Worm (Caenorhabditis elegans): Measurements from ENCODE around the gene him-5.
A peak's percentile ranks its signal among the peaks of the same experiment; 100 is the strongest.

Gene him-5

ce11 chrV:14120674-14121073, 30.4 kb downstream of the him-5 start:
- TF ChIP-seq pros-1 (tag; optimal IDR thresholded peaks at IDR 0.05), result no peak
- TF ChIP-seq gmeb-2 (tag; optimal IDR thresholded peaks at IDR 0.05), result no peak
- TF ChIP-seq pha-4 (tag; optimal IDR thresholded peaks at IDR 0.05), result no peak
- TF ChIP-seq pha-2 (tag; optimal IDR thresholded peaks at IDR 0.05), result no peak
- no peak for TF ChIP-seq pat-9 (tag; optimal IDR thresholded peaks at IDR 0.05)
- TF ChIP-seq ceh-6 (GFP tag; optimal IDR thresholded peaks at IDR 0.05), result no peak
- no peak for TF ChIP-seq lim-6 (tag; optimal IDR thresholded peaks at IDR 0.05)
- no peak for TF ChIP-seq nhr-11 (tag; optimal IDR thresholded peaks at IDR 0.05)

ce11 chrV:14123176-14123575, 33.0 kb downstream of the him-5 start:
- TF ChIP-seq npax-4 (tag; optimal IDR thresholded peaks at IDR 0.05), result no peak

ce11 chrV:14126341-14126924, 36.2 kb downstream of the him-5 start:
- TF ChIP-seq mec-3 (tag; optimal IDR thresholded peaks at IDR 0.05; ENCODE audit: borderline replicate concordance) (no peak), npax-4 (tag; optimal IDR thresholded peaks at IDR 0.05) (no peak), hlh-6 (tag; optimal IDR thresholded peaks at IDR 0.05) (peak; percentile 9), hlh-15 (tag; optimal IDR thresholded peaks at IDR 0.05) (no peak), ceh-22 (tag; optimal IDR thresholded peaks at IDR 0.05) (no peak), ceh-18 (tag; optimal IDR thresholded peaks at IDR 0.05) (no peak), ama-1 (optimal IDR thresholded peaks at IDR 0.05) (no peak), elt-4 (tag; optimal IDR thresholded peaks at IDR 0.05) (no peak), unc-42 (tag; optimal IDR thresholded peaks at IDR 0.05) (peak; percentile 77), C38D4.7 (GFP tag; optimal IDR thresholded peaks at IDR 0.05) (no peak), hlh-13 (GFP tag; optimal IDR thresholded peaks at IDR 0.05) (no peak), ref-2 (tag; optimal IDR thresholded peaks at IDR 0.05) (no peak)

ce11 chrV:14127834-14128233, 37.6 kb downstream of the him-5 start:
- no peak for TF ChIP-seq tbx-7 (tag; optimal IDR thresholded peaks at IDR 0.05)
- peak; percentile 69 for TF ChIP-seq unc-42 (tag; optimal IDR thresholded peaks at IDR 0.05)
- TF ChIP-seq fkh-10 (GFP tag; optimal IDR thresholded peaks at IDR 0.05), result no peak
- TF ChIP-seq ref-2 (tag; optimal IDR thresholded peaks at IDR 0.05), result no peak

ce11 chrV:14128858-14129257, 38.6 kb downstream of the him-5 start:
- TF ChIP-seq fkh-6 (tag; optimal IDR thresholded peaks at IDR 0.05), result no peak

- TF ChIP-seq pax-1 (tag; optimal IDR thresholded peaks at IDR 0.05) (no peak), hlh-30 (tag; optimal IDR thresholded peaks at IDR 0.05; ENCODE audit: insufficient read depth) (no peak), ceh-6 (GFP tag; optimal IDR thresholded peaks at IDR 0.05) (no peak), gmeb-2 (tag; optimal IDR thresholded peaks at IDR 0.05) (no peak), ttx-3 (tag; optimal IDR thresholded peaks at IDR 0.05) (peak; percentile 11), pat-9 (tag; optimal IDR thresholded peaks at IDR 0.05) (no peak), nhr-11 (tag; optimal IDR thresholded peaks at IDR 0.05) (no peak), dmd-4 (tag; optimal IDR thresholded peaks at IDR 0.05; ENCODE audit: borderline replicate concordance) (no peak), unc-42 (tag; optimal IDR thresholded peaks at IDR 0.05) (peak; percentile 72), ceh-30 (tag; optimal IDR thresholded peaks at IDR 0.05) (no peak)
Observed at ce11 chrV:14130226-14130625, 40.0 kb downstream of the him-5 start.

- TF ChIP-seq fax-1 (tag; optimal IDR thresholded peaks at IDR 0.05) (no peak), ceh-48 (tag; optimal IDR thresholded peaks at IDR 0.05) (peak; percentile 38), unc-55 (GFP tag; optimal IDR thresholded peaks at IDR 0.05) (no peak), nfya-1 (tag; optimal IDR thresholded peaks at IDR 0.05) (peak; percentile 4), zip-5 (tag; optimal IDR thresholded peaks at IDR 0.05) (peak; percentile 2), tbx-2 (tag; optimal IDR thresholded peaks at IDR 0.05) (peak; percentile 10), odd-2 (tag; optimal IDR thresholded peaks at IDR 0.05) (no peak), hlh-6 (tag; optimal IDR thresholded peaks at IDR 0.05) (no peak), C08G9.2 (tag; optimal IDR thresholded peaks at IDR 0.05) (peak; percentile 16)
Observed at ce11 chrV:14133002-14133763, 43.0 kb downstream of the him-5 start.
